Worm (Caenorhabditis elegans) whole organism, midembryonic: ENCODE data around the gene clec-251.

Experiments used
- T22C8.4 ChIP-seq: fragments of 200-800 bp; sonication (Bioruptor generic); IDR thresholded peaks from 2 replicates; pipeline ENCODE4 v1.3.6; 2022; ENCODE audit warnings: missing genetic modification characterization, missing compliant biosample characterization
- cog-1 ChIP-seq: sonication (generic microtip); optimal IDR thresholded peaks from 2 replicates; lab custom pipeline; 2016; ENCODE audit warnings: missing genetic modification characterization, missing compliant biosample characterization
- flt-1 ChIP-seq: fragments of 200-800 bp; sonication (Bioruptor generic); IDR thresholded peaks from 2 replicates; pipeline ENCODE4 v1.3.6; 2022; ENCODE audit warnings: missing genetic modification characterization, missing compliant biosample characterization
- klf-2 ChIP-seq: fragments of 200-800 bp; sonication (Bioruptor generic); conservative IDR thresholded peaks from 2 replicates; pipeline ENCODE4 v1.3.6; 2022; ENCODE audit warnings: missing genetic modification reagents, missing genetic modification characterization, missing compliant biosample characterization
- med-1 ChIP-seq: sonication (generic microtip); optimal IDR thresholded peaks from 2 replicates; lab custom pipeline; 2017; ENCODE audit warnings: missing genetic modification characterization, mild to moderate bottlenecking, missing compliant biosample characterization, antibody characterized with exemption, missing genetic modification reagents; ENCODE audit not compliant: insufficient read depth
- ref-1 ChIP-seq: fragments of 200-800 bp; sonication (Bioruptor generic); conservative IDR thresholded peaks from 2 replicates; pipeline ENCODE4 v1.3.6; 2022; ENCODE audit warnings: missing genetic modification reagents, missing genetic modification characterization, missing compliant biosample characterization
- tab-1 ChIP-seq: fragments of 200-800 bp; sonication (Bioruptor generic); IDR thresholded peaks from 2 replicates; pipeline ENCODE4 v1.3.6; 2022; ENCODE audit warnings: missing genetic modification characterization, missing compliant biosample characterization
- ztf-29 ChIP-seq: fragments of 200-800 bp; sonication (Bioruptor generic); IDR thresholded peaks from 2 replicates; pipeline ENCODE4 v1.3.6; 2022; ENCODE audit warnings: missing genetic modification reagents, missing genetic modification characterization, missing compliant biosample characterization

ce11 chrV:18710045-18710490, 36.7 kb downstream of the clec-251 start:
- TF ChIP-seq klf-2 (no peak), tab-1 (GFP tag; lab: Robert Waterston, UW) (peak; percentile 71; the same call in 1 of the 2 replicates), ref-1 (GFP tag; lab: Robert Waterston, UW) (no peak), ztf-29 (GFP tag; lab: Robert Waterston, UW) (no peak), cog-1 (tag; lab: Kevin White, UChicago) (peak; percentile 84), T22C8.4 (GFP tag; lab: Robert Waterston, UW) (no peak), flt-1 (no peak), med-1 (GFP tag; lab: Kevin White, UChicago) (no peak)
